Worm (Caenorhabditis elegans): ENCODE data around the gene F58B4.7.

Gene F58B4.7

ce11 chrV:10951655-10952278 lies 28.6 kb upstream of the F58B4.7 start, which contains the start of gene F17C11.4 (continued):
- no peak for TF ChIP-seq nhr-41 (GFP tag; IDR thresholded peaks at IDR 0.05)
- no peak for TF ChIP-seq zag-1 (tag; optimal IDR thresholded peaks at IDR 0.05)
- TF ChIP-seq ZK546.5 (tag; optimal IDR thresholded peaks at IDR 0.05) = no peak
- no peak; the same call in 1 of the 2 replicates for TF ChIP-seq pha-4 (GFP tag; IDR thresholded peaks at IDR 0.05)
- TF ChIP-seq pha-4 (tag; optimal IDR thresholded peaks at IDR 0.05) = no peak
- peak; percentile 65; the same call in 1 of the 2 replicates for TF ChIP-seq tra-1 (GFP tag; IDR thresholded peaks at IDR 0.05)
- TF ChIP-seq rbr-2 (tag; optimal IDR thresholded peaks at IDR 0.05) = peak; percentile 40
- no peak for TF ChIP-seq jun-1 (tag; optimal IDR thresholded peaks at IDR 0.05)
- no peak for TF ChIP-seq ztf-11 (tag; optimal IDR thresholded peaks at IDR 0.05)
- TF ChIP-seq lin-1 (GFP tag; IDR thresholded peaks at IDR 0.05) = peak; percentile 44; the same call in 1 of the 2 replicates
- TF ChIP-seq dmd-9 (GFP tag; IDR thresholded peaks at IDR 0.05) = no peak
- TF ChIP-seq lim-7 (GFP tag; IDR thresholded peaks at IDR 0.05) = no peak
- peak; percentile 39; the same call in 1 of the 2 replicates for TF ChIP-seq saeg-2 (GFP tag; IDR thresholded peaks at IDR 0.05)
- peak; percentile 96 for TF ChIP-seq nhr-28 (tag; optimal IDR thresholded peaks at IDR 0.05)
- TF ChIP-seq ces-1 (GFP tag; optimal IDR thresholded peaks at IDR 0.05) = no peak
- no peak for TF ChIP-seq aly-2 (tag; optimal IDR thresholded peaks at IDR 0.05)
- TF ChIP-seq lin-13 (GFP tag; optimal IDR thresholded peaks at IDR 0.05) = no peak
- no peak for TF ChIP-seq zip-2 (tag; optimal IDR thresholded peaks at IDR 0.05)
- TF ChIP-seq unc-39 (tag; optimal IDR thresholded peaks at IDR 0.05) = no peak
- no peak for TF ChIP-seq daf-8 (GFP tag; IDR thresholded peaks at IDR 0.05)
- peak in 1 of 2 experiments; percentile 99 for TF ChIP-seq unc-62 (GFP tag; optimal IDR thresholded peaks at IDR 0.05 in 1 of 2)
- TF ChIP-seq unc-62 (tag; optimal IDR thresholded peaks at IDR 0.05) = no peak
- TF ChIP-seq nhr-48 (tag; optimal IDR thresholded peaks at IDR 0.05) = peak; percentile 84
- peak; percentile 93 for TF ChIP-seq hlh-11 (tag; optimal IDR thresholded peaks at IDR 0.05)
- TF ChIP-seq mdl-1 (tag; optimal IDR thresholded peaks at IDR 0.05) = peak in 1 of 2 experiments; percentile 87
- TF ChIP-seq Y48G9A.11 (GFP tag; IDR thresholded peaks at IDR 0.05) = no peak
- TF ChIP-seq lir-3 (tag; optimal IDR thresholded peaks at IDR 0.05) = no peak
- peak; percentile 64 for TF ChIP-seq T20F7.1 (GFP tag; optimal IDR thresholded peaks at IDR 0.05)
- TF ChIP-seq snpc-4 (tag; optimal IDR thresholded peaks at IDR 0.05) = no peak
- TF ChIP-seq set-16 (GFP tag; IDR thresholded peaks at IDR 0.05) = 0 out of 2 replicates have a peak, but pooled peaks have one; percentile 16
- peak; percentile 60 to 77 for TF ChIP-seq lsy-2 (tag; optimal IDR thresholded peaks at IDR 0.05)
- TF ChIP-seq nhr-76 (tag; optimal IDR thresholded peaks at IDR 0.05) = peak; percentile 62
- TF ChIP-seq sdz-12 (GFP tag; optimal IDR thresholded peaks at IDR 0.05) = no peak
- TF ChIP-seq ctbp-1 (GFP tag; IDR thresholded peaks at IDR 0.05) = peak; percentile 41
- TF ChIP-seq ceh-28 (tag; optimal IDR thresholded peaks at IDR 0.05) = no peak
- TF ChIP-seq nhr-102 (tag; optimal IDR thresholded peaks at IDR 0.05) = peak; percentile 6

DNA sequence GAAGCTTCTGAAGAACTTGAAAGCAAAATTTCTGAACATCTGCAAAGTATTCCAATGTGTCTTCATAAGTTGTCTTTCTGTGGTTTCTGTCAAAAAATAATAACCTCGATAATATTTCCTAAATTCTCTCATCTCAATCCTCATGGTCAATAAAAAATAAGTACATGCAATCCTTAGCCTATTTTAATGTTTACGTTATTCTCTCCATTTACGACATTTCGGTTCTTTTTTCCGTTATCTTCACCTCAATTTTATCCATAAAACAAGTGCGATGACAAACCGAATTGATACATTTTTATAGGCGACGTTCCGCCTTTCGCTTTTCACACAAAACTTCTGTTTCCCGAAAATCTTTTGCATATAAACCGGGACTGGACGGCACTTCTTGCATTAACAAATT lies 26.4 kb upstream of the F58B4.7 start, which contains the start of gene col-153:
TSS of gene col-153 (plus strand) at position 301 of the 400 bp plus-strand sequence.
- TF ChIP-seq dmd-6 (GFP tag; IDR thresholded peaks at IDR 0.05) (no peak), php-3 (GFP tag; IDR thresholded peaks at IDR 0.05) (no peak), mxl-3 (GFP tag; optimal IDR thresholded peaks at IDR 0.05) (no peak), dmd-9 (GFP tag; IDR thresholded peaks at IDR 0.05) (no peak), nhr-102 (tag; optimal IDR thresholded peaks at IDR 0.05) (no peak), lin-29 (GFP tag; IDR thresholded peaks at IDR 0.05) (no peak), F10B5.3 (tag; optimal IDR thresholded peaks at IDR 0.05) (no peak), nhr-11 (tag; optimal IDR thresholded peaks at IDR 0.05) (no peak), dmd-8 (GFP tag; IDR thresholded peaks at IDR 0.05) (no peak), tag-97 (GFP tag; IDR thresholded peaks at IDR 0.05) (no peak), nhr-77 (tag; optimal IDR thresholded peaks at IDR 0.05) (no peak), tra-1 (GFP tag; IDR thresholded peaks at IDR 0.05) (no peak), F26F4.8 (GFP tag; conservative IDR thresholded peaks at IDR 0.05) (no peak), egl-43 (GFP tag; IDR thresholded peaks at IDR 0.05) (no peak)
